Fruit fly (Drosophila melanogaster): ENCODE measurements around the gene Trmt112.

Gene Trmt112

dm6 chr3L:21171905-21172304, 44.7 kb downstream of the Trmt112 start, which contains the start of gene Ac78C (continued):
- TF ChIP-seq emc (GFP tag; optimal IDR thresholded peaks at IDR 0.05) (peak; percentile 84), CG9609 (GFP tag; optimal IDR thresholded peaks at IDR 0.05) (peak; percentile 82), trh (GFP tag; optimal IDR thresholded peaks at IDR 0.05) (peak; percentile 42), CG10654 (GFP tag; optimal IDR thresholded peaks at IDR 0.05) (peak; percentile 75), ham (GFP tag; IDR thresholded peaks at IDR 0.05) (peak; percentile 42; the same call in 1 of the 2 replicates), CG3281 (GFP tag; optimal IDR thresholded peaks at IDR 0.05) (peak; percentile 92), HmgD (GFP tag; optimal IDR thresholded peaks at IDR 0.05) (peak; percentile 65), CG18599 (GFP tag; optimal IDR thresholded peaks at IDR 0.05) (peak; percentile 96), CG15601 (tag; optimal IDR thresholded peaks at IDR 0.05) (peak; percentile 99), ssp (GFP tag; IDR thresholded peaks at IDR 0.05) (peak; percentile 63), Dip3 (GFP tag; optimal IDR thresholded peaks at IDR 0.05) (peak; percentile 90), CG8924 (tag; optimal IDR thresholded peaks at IDR 0.05) (no peak), CG15011 (GFP tag; optimal IDR thresholded peaks at IDR 0.05) (peak; percentile 70), ro (GFP tag; IDR thresholded peaks at IDR 0.05) (peak; percentile 43), Lhr (GFP tag; optimal IDR thresholded peaks at IDR 0.05) (peak; percentile 9), CG12219 (GFP tag; optimal IDR thresholded peaks at IDR 0.05) (peak; percentile 82), Optix (GFP tag; IDR thresholded peaks at IDR 0.05) (peak; percentile 77), Pdp1 (GFP tag; optimal IDR thresholded peaks at IDR 0.05) (peak; percentile 87), Deaf1 (tag; optimal IDR thresholded peaks at IDR 0.05) (peak; percentile 96), ac (GFP tag; optimal IDR thresholded peaks at IDR 0.05) (no peak), CG10431 (GFP tag; optimal IDR thresholded peaks at IDR 0.05) (no peak), CG18476 (GFP tag; optimal IDR thresholded peaks at IDR 0.05) (peak; percentile 70), CG17802 (tag; optimal IDR thresholded peaks at IDR 0.05) (peak; percentile 48), CG4820 (GFP tag; optimal IDR thresholded peaks at IDR 0.05) (peak; percentile 64), bcd (GFP tag; optimal IDR thresholded peaks at IDR 0.05) (peak; percentile 79), CG3407 (GFP tag; optimal IDR thresholded peaks at IDR 0.05) (peak; percentile 22), Dek (tag; optimal IDR thresholded peaks at IDR 0.05) (peak; percentile 85), Nf-YA (GFP tag; IDR thresholded peaks at IDR 0.05) (peak; percentile 85), Meics (GFP tag; optimal IDR thresholded peaks at IDR 0.05) (peak; percentile 89), pros (GFP tag; optimal IDR thresholded peaks at IDR 0.05) (peak; percentile 30), CG10366 (GFP tag; IDR thresholded peaks at IDR 0.05) (peak; percentile 83), amos (GFP tag; IDR thresholded peaks at IDR 0.05; ENCODE audit: partially characterized antibody) (peak; percentile 67; the same call in 1 of the 2 replicates), nerfin-1 (tag; optimal IDR thresholded peaks at IDR 0.05) (no peak), tgo (GFP tag; IDR thresholded peaks at IDR 0.05) (peak; percentile 84), ttk (GFP tag; IDR thresholded peaks at IDR 0.05) (peak; percentile 75), CG1603 (tag; optimal IDR thresholded peaks at IDR 0.05) (peak; percentile 87), Spps (tag; optimal IDR thresholded peaks at IDR 0.05) (no peak), CG11093 (GFP tag; IDR thresholded peaks at IDR 0.05) (peak; percentile 66; the same call in 2 of the 3 replicates), CG7372 (GFP tag; IDR thresholded peaks at IDR 0.05) (peak; percentile 83), jing (GFP tag; optimal IDR thresholded peaks at IDR 0.05) (peak; percentile 55), CG2712 (tag; optimal IDR thresholded peaks at IDR 0.05) (no peak), Mad (GFP tag; optimal IDR thresholded peaks at IDR 0.05) (peak; percentile 79), pzg (GFP tag; optimal IDR thresholded peaks at IDR 0.05) (peak; percentile 27), CG14710 (tag; optimal IDR thresholded peaks at IDR 0.05) (no peak), danr (GFP tag; IDR thresholded peaks at IDR 0.05) (peak; percentile 69), HLH54F (GFP tag; optimal IDR thresholded peaks at IDR 0.05) (peak; percentile 90), CG3847 (GFP tag; IDR thresholded peaks at IDR 0.05) (peak; percentile 88), B-H2 (GFP tag; optimal IDR thresholded peaks at IDR 0.05) (peak; percentile 96), CG12942 (GFP tag; optimal IDR thresholded peaks at IDR 0.05) (peak; percentile 83), Ada2b (GFP tag; IDR thresholded peaks at IDR 0.05) (peak; percentile 90), tna (GFP tag; IDR thresholded peaks at IDR 0.05; ENCODE audit: partially characterized antibody) (peak; percentile 64)
